Fruit fly (Drosophila melanogaster): ENCODE measurements around the gene Myo61F.
A peak's percentile ranks its signal among the peaks of the same experiment; 100 is the strongest.

Gene Myo61F

DNA sequence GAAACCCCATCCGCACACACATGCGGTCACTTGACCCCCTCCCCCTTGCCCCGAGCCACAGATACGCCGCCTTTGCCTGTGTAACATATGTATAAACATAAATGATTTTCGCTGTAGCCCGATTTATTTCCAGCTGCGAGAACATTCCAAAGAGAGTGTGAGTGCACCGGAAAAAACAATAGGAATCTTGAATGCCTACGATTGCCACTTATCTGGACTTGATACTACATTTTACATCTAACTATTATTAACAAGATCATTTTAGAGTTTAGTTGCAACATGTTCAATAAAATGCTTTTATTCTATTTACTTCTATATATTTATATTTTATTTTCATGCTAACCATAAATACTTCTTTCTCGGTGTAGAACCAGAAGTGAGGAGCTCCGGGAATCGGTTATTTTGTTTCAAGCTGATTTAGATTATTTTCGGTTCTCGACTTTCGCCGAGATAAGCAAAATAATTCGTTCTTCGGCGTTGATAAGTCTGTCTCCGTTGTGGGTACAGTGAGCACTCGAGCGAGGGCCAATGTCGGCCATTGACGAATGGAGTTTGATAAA lies 18.1 kb upstream of the Myo61F start (continued):
- TF ChIP-seq CG15479 (GFP tag; optimal IDR thresholded peaks at IDR 0.05) (peak; percentile 17), wdn (GFP tag; IDR thresholded peaks at IDR 0.05) (peak; percentile 67), CG8478 (optimal IDR thresholded peaks at IDR 0.05) (no peak), CTCF (GFP tag; optimal IDR thresholded peaks at IDR 0.05) (peak; percentile 39), CG13894 (tag; optimal IDR thresholded peaks at IDR 0.05) (peak; percentile 23), pros (GFP tag; optimal IDR thresholded peaks at IDR 0.05) (peak; percentile 75), TFAM (GFP tag; optimal IDR thresholded peaks at IDR 0.05) (no peak), CG8290 (GFP tag; optimal IDR thresholded peaks at IDR 0.05) (peak; percentile 70), CG8290 (tag; optimal IDR thresholded peaks at IDR 0.05) (peak; percentile 30 to 55), ERR (GFP tag; optimal IDR thresholded peaks at IDR 0.05) (no peak), croc (GFP tag; conservative IDR thresholded peaks at IDR 0.05) (peak; percentile 83), CG4617 (GFP tag; optimal IDR thresholded peaks at IDR 0.05; ENCODE audit: borderline replicate concordance) (peak; percentile 61), klu (GFP tag; IDR thresholded peaks at IDR 0.05) (peak; percentile 27; the same call in 1 of the 2 replicates), gfzf (GFP tag; optimal IDR thresholded peaks at IDR 0.05) (no peak), pum (GFP tag; optimal IDR thresholded peaks at IDR 0.05) (peak; percentile 2), wor (GFP tag; IDR thresholded peaks at IDR 0.05) (peak; percentile 63), disco-r (GFP tag; optimal IDR thresholded peaks at IDR 0.05) (no peak), eve (GFP tag; optimal IDR thresholded peaks at IDR 0.05) (no peak), Nf-YB (GFP tag; optimal IDR thresholded peaks at IDR 0.05) (peak; percentile 69), CG42726 (GFP tag; IDR thresholded peaks at IDR 0.05; ENCODE audit: partially characterized antibody) (no peak), HmgD (GFP tag; optimal IDR thresholded peaks at IDR 0.05) (no peak), CG9797 (GFP tag; optimal IDR thresholded peaks at IDR 0.05) (no peak), CG4404 (GFP tag; IDR thresholded peaks at IDR 0.05) (peak; percentile 78), gro (GFP tag; optimal IDR thresholded peaks at IDR 0.05) (no peak), CG17568 (GFP tag; optimal IDR thresholded peaks at IDR 0.05) (no peak), ham (GFP tag; IDR thresholded peaks at IDR 0.05) (no peak), dimm (GFP tag; IDR thresholded peaks at IDR 0.05) (no peak), vfl (GFP tag; optimal IDR thresholded peaks at IDR 0.05) (peak; percentile 18), CG15269 (tag; optimal IDR thresholded peaks at IDR 0.05) (peak; percentile 78), CG9609 (GFP tag; optimal IDR thresholded peaks at IDR 0.05) (peak; percentile 8), CG32767 (GFP tag; IDR thresholded peaks at IDR 0.05) (no peak), Scr (GFP tag; IDR thresholded peaks at IDR 0.05; ENCODE audit: partially characterized antibody) (no peak), CG8944 (GFP tag; optimal IDR thresholded peaks at IDR 0.05) (peak; percentile 5), hbn (GFP tag; IDR thresholded peaks at IDR 0.05; ENCODE audit: partially characterized antibody) (no peak), kah (GFP tag; optimal IDR thresholded peaks at IDR 0.05) (peak; percentile 57), tx (GFP tag; optimal IDR thresholded peaks at IDR 0.05) (no peak), jigr1 (GFP tag; IDR thresholded peaks at IDR 0.05) (0 out of 3 replicates have a peak, but pooled peaks have one; percentile 34), Optix (GFP tag; IDR thresholded peaks at IDR 0.05) (no peak; the same call in 2 of the 3 replicates), ind (GFP tag; optimal IDR thresholded peaks at IDR 0.05) (peak; percentile 66), aop (GFP tag; IDR thresholded peaks at IDR 0.05) (peak; percentile 34; the same call in 1 of the 2 replicates), BtbVII (GFP tag; optimal IDR thresholded peaks at IDR 0.05) (peak; percentile 88), oc (tag; optimal IDR thresholded peaks at IDR 0.05) (peak; percentile 78), luna (GFP tag; optimal IDR thresholded peaks at IDR 0.05) (no peak), B-H1 (GFP tag; IDR thresholded peaks at IDR 0.05) (peak; percentile 62; the same call in 1 of the 3 replicates), C15 (GFP tag; IDR thresholded peaks at IDR 0.05) (peak; percentile 64; the same call in 1 of the 3 replicates), jumu (GFP tag; optimal IDR thresholded peaks at IDR 0.05) (no peak), Fer3 (tag; optimal IDR thresholded peaks at IDR 0.05) (peak; percentile 81), E2f2 (GFP tag; IDR thresholded peaks at IDR 0.05) (peak; percentile 59), MESR4 (GFP tag; optimal IDR thresholded peaks at IDR 0.05) (no peak), fru (optimal IDR thresholded peaks at IDR 0.05) (no peak), tio (GFP tag; optimal IDR thresholded peaks at IDR 0.05) (no peak), Dip3 (GFP tag; optimal IDR thresholded peaks at IDR 0.05) (peak; percentile 43), CG17328 (GFP tag; IDR thresholded peaks at IDR 0.05) (peak; percentile 80)

All from whole organism, embryonic.